Worm (Caenorhabditis elegans) whole organism, early embryonic: ENCODE data around the gene T24E12.2.
"Not testable (repeated sequence)": the region's sequence is repeated elsewhere in the genome, so short reads cannot be mapped to it uniquely, and the experiment has no call there.

Experiments
- B0310.2 ChIP-seq: sonication (generic microtip); optimal IDR thresholded peaks from 2 replicates; lab custom pipeline; 2016; ENCODE audit warnings: mild to moderate bottlenecking, missing genetic modification characterization, missing compliant biosample characterization
- F13C5.2 ChIP-seq: sonication (generic microtip); optimal IDR thresholded peaks from 2 replicates; lab custom pipeline; 2017; ENCODE audit warnings: mild to moderate bottlenecking, missing genetic modification characterization, inconsistent platforms, missing compliant biosample characterization
- aly-1 ChIP-seq: sonication (generic microtip); optimal IDR thresholded peaks from 2 replicates; lab custom pipeline; 2016; ENCODE audit warnings: missing genetic modification characterization, missing compliant biosample characterization
- ama-1 ChIP-seq: fragments of 150-350 bp; optimal IDR thresholded peaks from 2 replicates; lab custom pipeline; 2014
- ceh-13 ChIP-seq: fragments of 200-800 bp; sonication (Bioruptor generic); optimal IDR thresholded peaks from 2 replicates; lab custom pipeline; 2018; ENCODE audit warnings: mild to moderate bottlenecking, missing genetic modification characterization, missing compliant biosample characterization
- ceh-36 ChIP-seq: sonication (generic microtip); optimal IDR thresholded peaks from 2 replicates; lab custom pipeline; 2016; ENCODE audit warnings: missing genetic modification characterization, inconsistent platforms, missing compliant biosample characterization
- ets-7 ChIP-seq: sonication (generic microtip); optimal IDR thresholded peaks from 2 replicates; lab custom pipeline; 2016; ENCODE audit warnings: missing genotype, missing genetic modification characterization, missing compliant biosample characterization
- flt-1 ChIP-seq: fragments of 200-800 bp; sonication (Bioruptor generic); IDR thresholded peaks from 2 replicates; pipeline ENCODE4 v1.3.6; 2022; ENCODE audit warnings: missing genetic modification characterization, missing compliant biosample characterization
- hmbx-1 ChIP-seq: sonication (generic microtip); optimal IDR thresholded peaks from 2 replicates; lab custom pipeline; 2016; ENCODE audit warnings: mild to moderate bottlenecking, missing genetic modification characterization, missing compliant biosample characterization
- hmg-4 ChIP-seq: fragments of 200-800 bp; sonication (Bioruptor generic); optimal IDR thresholded peaks from 2 replicates; lab custom pipeline; 2018; ENCODE audit warnings: mild to moderate bottlenecking, missing genetic modification characterization, missing compliant biosample characterization
- hnd-1 ChIP-seq: sonication (generic microtip); optimal IDR thresholded peaks from 2 replicates; lab custom pipeline; 2016; ENCODE audit warnings: missing genetic modification characterization, missing compliant biosample characterization
- pes-1 ChIP-seq: fragments of 200-800 bp; sonication (Bioruptor generic); IDR thresholded peaks from 2 replicates; pipeline ENCODE4 v1.3.6; 2022; ENCODE audit warnings: missing genetic modification reagents, missing genetic modification characterization, missing compliant biosample characterization
- scrt-1 ChIP-seq: fragments of 200-800 bp; sonication (Bioruptor generic); IDR thresholded peaks from 2 replicates; pipeline ENCODE4 v1.3.6; 2022; ENCODE audit warnings: missing genetic modification characterization, missing compliant biosample characterization
- sea-1 ChIP-seq: fragments of 200-800 bp; sonication (Bioruptor generic); conservative IDR thresholded peaks from 2 replicates; pipeline ENCODE4 v1.3.6; 2022; ENCODE audit warnings: missing genetic modification characterization, missing compliant biosample characterization
- tbx-11 ChIP-seq: fragments of 200-800 bp; sonication (Bioruptor generic); IDR thresholded peaks from 2 replicates; pipeline ENCODE4 v1.3.6; 2022; ENCODE audit warnings: missing genetic modification characterization, missing compliant biosample characterization
- tbx-37 ChIP-seq: fragments of 200-800 bp; sonication (Bioruptor generic); conservative IDR thresholded peaks from 2 replicates; pipeline ENCODE4 v1.3.6; 2022; ENCODE audit warnings: missing genetic modification reagents, missing genetic modification characterization, missing compliant biosample characterization
- tra-4 ChIP-seq: sonication (generic microtip); optimal IDR thresholded peaks from 2 replicates; lab custom pipeline; 2017; ENCODE audit warnings: missing genetic modification characterization, missing compliant biosample characterization

T24E12.2 gene

ce11 chrII:3815445-3816208 is 32.9 kb downstream of the T24E12.2 start:
- no peak for TF ChIP-seq tbx-37 (GFP tag; lab: Robert Waterston, UW)
- TF ChIP-seq tbx-11 = no peak
- TF ChIP-seq scrt-1 = no peak
- TF ChIP-seq ama-1 (lab: Kevin White, UChicago) = no peak

ce11 chrII:3816251-3816849 is 33.6 kb downstream of the T24E12.2 start, which contains the start of gene fbxa-24:
TSS of gene fbxa-24 (plus strand) at chrII:3816526.
- TF ChIP-seq hmg-4 (GFP tag; lab: Kevin White, UChicago); scrt-1; ama-1 (lab: Kevin White, UChicago): not testable (repeated sequence)

ce11 chrII:3821248-3821647 is 38.5 kb downstream of the T24E12.2 start, which contains the start of gene F54D10.7:
TSS of gene F54D10.7 (minus strand) at chrII:3821296.
- TF ChIP-seq pes-1 (GFP tag; lab: Robert Waterston, UW) (no peak), aly-1 (tag; lab: Kevin White, UChicago) (no peak), hmbx-1 (tag; lab: Kevin White, UChicago) (no peak), hmg-4 (GFP tag; lab: Kevin White, UChicago) (no peak), tbx-37 (GFP tag; lab: Robert Waterston, UW) (no peak), tbx-11 (no peak), F13C5.2 (tag; lab: Kevin White, UChicago) (no peak), ets-7 (no peak), ama-1 (lab: Kevin White, UChicago) (no peak), hnd-1 (no peak), ceh-36 (tag; lab: Kevin White, UChicago) (no peak), flt-1 (GFP tag; lab: Robert Waterston, UW) (no peak), scrt-1 (no peak), tra-4 (no peak), B0310.2 (tag; lab: Kevin White, UChicago) (no peak), sea-1 (GFP tag; lab: Robert Waterston, UW) (no peak), ceh-13 (GFP tag; lab: Kevin White, UChicago) (no peak)

- TF ChIP-seq hnd-1 (no peak), hmg-4 (GFP tag; lab: Kevin White, UChicago) (no peak), scrt-1 (no peak), ets-7 (no peak), aly-1 (tag; lab: Kevin White, UChicago) (no peak), tbx-11 (no peak), B0310.2 (tag; lab: Kevin White, UChicago) (no peak), flt-1 (GFP tag; lab: Robert Waterston, UW) (no peak), tra-4 (no peak), pes-1 (GFP tag; lab: Robert Waterston, UW) (no peak), F13C5.2 (tag; lab: Kevin White, UChicago) (no peak), ceh-36 (tag; lab: Kevin White, UChicago) (no peak)
These were observed 41.1 kb downstream of the T24E12.2 start, which contains the start of gene skr-15 for ce11 chrII:3823855-3824254. TSS of gene skr-15 (plus strand) at chrII:3824155.

- TF ChIP-seq flt-1 (GFP tag; lab: Robert Waterston, UW) = no peak
- no peak for TF ChIP-seq ceh-36 (tag; lab: Kevin White, UChicago)
- TF ChIP-seq F13C5.2 (tag; lab: Kevin White, UChicago) = no peak
- TF ChIP-seq sea-1 (GFP tag; lab: Robert Waterston, UW) = no peak
- TF ChIP-seq scrt-1 = no peak
These were observed 45.1 kb downstream of the T24E12.2 start, which contains the start of gene F54D10.8 for ce11 chrII:3827801-3828200. TSS of gene F54D10.8 (minus strand) at chrII:3827901.

ce11 chrII:3829623-3830022 is 46.9 kb downstream of the T24E12.2 start:
- TF ChIP-seq hnd-1 = no peak
- TF ChIP-seq ama-1 (lab: Kevin White, UChicago) = no peak
- no peak for TF ChIP-seq sea-1 (GFP tag; lab: Robert Waterston, UW)
- no peak for TF ChIP-seq aly-1 (tag; lab: Kevin White, UChicago)
- no peak for TF ChIP-seq pes-1 (GFP tag; lab: Robert Waterston, UW)
- TF ChIP-seq scrt-1 = no peak
- TF ChIP-seq hmg-4 (GFP tag; lab: Kevin White, UChicago) = no peak
- no peak for TF ChIP-seq tbx-11
- TF ChIP-seq ceh-13 (GFP tag; lab: Kevin White, UChicago) = no peak
- TF ChIP-seq ets-7 = no peak
- TF ChIP-seq F13C5.2 (tag; lab: Kevin White, UChicago) = no peak
- no peak for TF ChIP-seq flt-1 (GFP tag; lab: Robert Waterston, UW)
- no peak for TF ChIP-seq tbx-37 (GFP tag; lab: Robert Waterston, UW)
- TF ChIP-seq tra-4 = no peak

- TF ChIP-seq scrt-1 = no peak
- no peak for TF ChIP-seq ceh-13 (GFP tag; lab: Kevin White, UChicago)
- TF ChIP-seq aly-1 (tag; lab: Kevin White, UChicago) = no peak
- no peak for TF ChIP-seq F13C5.2 (tag; lab: Kevin White, UChicago)
- TF ChIP-seq tbx-11 = no peak
- no peak for TF ChIP-seq B0310.2 (tag; lab: Kevin White, UChicago)
- TF ChIP-seq tbx-37 (GFP tag; lab: Robert Waterston, UW) = no peak
- no peak for TF ChIP-seq pes-1 (GFP tag; lab: Robert Waterston, UW)
- no peak for TF ChIP-seq ama-1 (lab: Kevin White, UChicago)
- TF ChIP-seq ceh-36 (tag; lab: Kevin White, UChicago) = no peak
- TF ChIP-seq ets-7 = no peak
- no peak for TF ChIP-seq flt-1 (GFP tag; lab: Robert Waterston, UW)
- no peak for TF ChIP-seq hnd-1
- TF ChIP-seq hmg-4 (GFP tag; lab: Kevin White, UChicago) = no peak
- no peak for TF ChIP-seq sea-1 (GFP tag; lab: Robert Waterston, UW)
- no peak for TF ChIP-seq tra-4
- no peak for TF ChIP-seq hmbx-1 (tag; lab: Kevin White, UChicago)
These were observed 49.6 kb downstream of the T24E12.2 start, which contains the start of gene F54D10.9 for ce11 chrII:3832383-3832782. TSS of gene F54D10.9 (minus strand) at chrII:3832483.
